Worm (Caenorhabditis elegans): ENCODE measurements around the gene Y71H2AM.20.

Gene Y71H2AM.20

DNA sequence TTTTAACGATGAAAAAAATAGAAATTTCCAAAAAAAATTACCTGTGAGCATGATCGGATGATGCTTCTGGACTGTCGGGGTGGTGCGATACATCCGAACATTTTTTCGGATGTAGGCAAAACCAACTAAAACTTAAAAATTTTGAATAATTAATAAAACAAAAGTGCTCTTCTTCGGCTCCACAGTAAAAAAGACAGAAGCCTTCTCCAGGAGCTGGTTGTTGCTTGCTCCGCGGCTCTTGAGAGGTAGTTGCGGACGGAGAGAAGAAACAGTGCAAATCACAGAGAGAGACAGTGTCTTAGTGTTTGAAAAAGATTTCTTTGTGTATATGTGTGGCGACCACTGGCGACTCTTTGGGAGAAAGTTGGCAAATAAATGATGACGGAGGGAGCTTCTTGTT lies 29.5 kb downstream of the Y71H2AM.20 start, which contains the start of gene gldi-9:
TSS of gene gldi-9 (minus strand) at position 101 of the 400 bp plus-strand sequence.
- TF ChIP-seq hmg-11 (tag; optimal IDR thresholded peaks at IDR 0.05): no peak
- peak; percentile 33 for TF ChIP-seq pha-4 (tag; optimal IDR thresholded peaks at IDR 0.05)

DNA sequence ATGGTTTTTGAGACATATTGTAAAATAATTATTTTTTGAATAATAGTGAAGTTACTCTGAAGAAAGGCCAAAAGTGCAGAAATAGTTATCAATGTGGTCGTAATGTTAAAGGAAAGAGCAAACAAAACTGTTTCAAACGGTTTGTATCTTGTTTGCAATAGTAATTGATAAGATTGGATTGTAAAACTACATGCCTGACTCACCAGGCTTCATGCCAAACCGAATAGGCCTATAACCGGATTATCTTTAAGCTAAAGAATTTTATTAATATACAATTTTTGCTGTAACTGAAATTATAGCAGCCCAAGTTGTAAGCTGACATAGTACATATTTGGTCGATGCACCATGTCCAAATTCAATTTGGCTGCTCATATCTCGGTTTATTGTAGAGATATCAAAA lies 39.2 kb downstream of the Y71H2AM.20 start, which contains the start of gene Y71H2AM.14:
TSS of gene Y71H2AM.14 (minus strand) at position 101 of the 400 bp plus-strand sequence.
- TF ChIP-seq ama-1 (optimal IDR thresholded peaks at IDR 0.05): no peak
- peak; percentile 33 for TF ChIP-seq pqm-1 (tag; optimal IDR thresholded peaks at IDR 0.05)

DNA sequence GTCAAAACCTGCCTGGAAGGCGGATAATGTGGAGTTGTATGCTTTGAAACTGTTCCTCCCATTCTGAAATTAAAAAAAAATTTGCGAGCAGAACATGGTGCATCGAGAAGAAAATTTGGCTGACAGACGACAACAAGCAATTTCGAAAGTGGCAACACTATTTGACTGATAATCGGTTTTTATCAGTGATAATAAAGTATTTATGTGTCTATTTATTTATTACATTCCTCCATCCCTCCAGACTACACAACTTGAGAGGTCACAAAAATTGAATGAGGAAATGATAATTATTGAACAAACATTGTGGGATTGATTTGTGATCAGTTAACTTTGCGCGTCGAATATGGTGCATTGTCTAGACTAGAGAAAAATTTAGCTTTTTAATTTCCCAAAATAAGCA lies 46.3 kb downstream of the Y71H2AM.20 start, which contains the start of gene cest-25:
TSS of gene cest-25 (minus strand) at position 63 of the 400 bp plus-strand sequence.
- TF ChIP-seq jun-1 (tag; optimal IDR thresholded peaks at IDR 0.05): peak; percentile 50
- TF ChIP-seq lin-39 (tag; optimal IDR thresholded peaks at IDR 0.05): no peak
- no peak for TF ChIP-seq egl-27 (tag; optimal IDR thresholded peaks at IDR 0.05)
- TF ChIP-seq elt-2 (tag; optimal IDR thresholded peaks at IDR 0.05): peak; percentile 93
- peak; percentile 81 for TF ChIP-seq pqm-1 (tag; optimal IDR thresholded peaks at IDR 0.05)
- TF ChIP-seq pha-4 (tag; optimal IDR thresholded peaks at IDR 0.05): peak; percentile 18

DNA sequence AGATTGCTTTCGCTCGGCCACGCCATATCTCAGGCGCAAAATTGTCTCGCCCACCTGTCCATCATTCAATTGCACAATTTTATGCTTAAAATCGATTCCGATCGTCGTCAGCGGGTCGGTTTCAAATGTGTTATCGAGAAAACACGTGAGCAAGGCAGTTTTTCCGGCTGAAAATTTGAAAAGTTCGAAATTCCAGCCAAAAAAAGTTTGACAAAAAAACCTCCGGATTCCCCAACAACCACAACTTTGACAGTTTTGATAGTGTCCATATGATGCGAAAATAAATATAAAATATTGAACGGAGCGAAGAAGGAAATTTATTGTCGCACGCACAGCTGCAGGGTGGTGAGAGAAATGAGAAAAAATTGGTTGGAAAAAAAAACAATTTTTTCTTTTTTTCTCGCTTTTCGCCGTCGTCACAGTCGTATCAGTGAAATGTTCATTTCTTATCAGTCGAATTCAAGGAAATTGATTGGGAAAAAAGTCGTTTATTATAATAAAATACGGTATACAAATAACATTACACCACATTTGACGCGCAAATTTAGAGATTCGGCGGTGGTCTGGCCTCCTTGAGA lies 52.1 kb downstream of the Y71H2AM.20 start, which contains the start of gene Y71H2AM.12:
TSS of gene Y71H2AM.12 (minus strand) at position 486 of the 578 bp plus-strand sequence.
- TF ChIP-seq nhr-77 (tag; optimal IDR thresholded peaks at IDR 0.05) (no peak), elt-2 (tag; optimal IDR thresholded peaks at IDR 0.05) (peak; percentile 70)
